Worm (Caenorhabditis elegans): ENCODE measurements around the gene mom-1.

mom-1 gene

ce11 chrX:6248778-6249658 is 43.9 kb upstream of the mom-1 start (continued):
- TF ChIP-seq fos-1 (tag; optimal IDR thresholded peaks at IDR 0.05) (peak; percentile 30), elt-3 (tag; optimal IDR thresholded peaks at IDR 0.05) (no peak), nhr-6 (tag; optimal IDR thresholded peaks at IDR 0.05) (no peak), nhr-25 (tag; optimal IDR thresholded peaks at IDR 0.05) (no peak), ztf-4 (tag; optimal IDR thresholded peaks at IDR 0.05) (no peak), nhr-10 (tag; optimal IDR thresholded peaks at IDR 0.05) (no peak), lin-13 (GFP tag; optimal IDR thresholded peaks at IDR 0.05) (no peak), R02D3.7 (tag; optimal IDR thresholded peaks at IDR 0.05) (no peak), C34F6.9 (tag; optimal IDR thresholded peaks at IDR 0.05) (peak; percentile 54), nhr-77 (tag; optimal IDR thresholded peaks at IDR 0.05) (no peak), sma-3 (GFP tag; optimal IDR thresholded peaks at IDR 0.05) (peak; percentile 53), ama-1 (optimal IDR thresholded peaks at IDR 0.05) (no peak), gmeb-1 (tag; optimal IDR thresholded peaks at IDR 0.05) (no peak), unc-62 (GFP tag; optimal IDR thresholded peaks at IDR 0.05) (no peak), skn-1 (tag; optimal IDR thresholded peaks at IDR 0.05) (no peak)

DNA sequence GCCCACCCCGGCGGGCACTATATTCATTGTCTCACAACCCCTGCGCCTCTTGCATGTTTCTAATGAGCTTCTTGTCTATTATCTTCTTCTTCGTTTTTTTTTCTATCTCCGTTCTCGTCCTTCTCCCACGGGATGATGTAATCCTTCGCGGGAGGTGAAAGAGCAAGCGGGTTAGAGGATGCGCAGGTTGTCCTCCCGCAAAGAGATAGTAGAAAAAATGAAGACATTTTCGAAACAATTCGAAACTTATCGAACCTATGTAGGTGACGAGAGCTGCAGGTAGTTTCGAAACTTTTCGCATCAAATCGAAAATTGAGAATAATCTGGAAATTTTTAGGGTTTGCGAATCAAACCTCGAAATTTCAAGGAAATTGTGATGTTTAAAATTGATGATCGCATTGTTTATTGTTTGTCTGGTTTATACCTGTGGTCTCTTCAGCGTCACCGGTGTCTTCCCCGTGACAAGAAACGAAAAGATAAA is 42.6 kb upstream of the mom-1 start:
- TF ChIP-seq ztf-11 (tag; optimal IDR thresholded peaks at IDR 0.05) (no peak), ceh-82 (tag; optimal IDR thresholded peaks at IDR 0.05) (no peak), nhr-129 (tag; optimal IDR thresholded peaks at IDR 0.05) (peak; percentile 98), sem-4 (tag; optimal IDR thresholded peaks at IDR 0.05) (peak; percentile 75), F13H6.1 (tag; optimal IDR thresholded peaks at IDR 0.05) (peak; percentile 74), alr-1 (tag; optimal IDR thresholded peaks at IDR 0.05) (no peak), aly-2 (tag; optimal IDR thresholded peaks at IDR 0.05) (no peak), C34F6.9 (tag; optimal IDR thresholded peaks at IDR 0.05) (peak; percentile 86), ZK546.5 (tag; optimal IDR thresholded peaks at IDR 0.05) (no peak), crh-2 (tag; optimal IDR thresholded peaks at IDR 0.05) (peak; percentile 42), unc-62 (GFP tag; optimal IDR thresholded peaks at IDR 0.05) (no peak), gmeb-1 (tag; optimal IDR thresholded peaks at IDR 0.05) (peak; percentile 6), sma-9 (GFP tag; optimal IDR thresholded peaks at IDR 0.05) (peak; percentile 87), sma-9 (tag; optimal IDR thresholded peaks at IDR 0.05) (no peak), nhr-77 (tag; optimal IDR thresholded peaks at IDR 0.05) (no peak), ztf-1 (GFP tag; conservative IDR thresholded peaks at IDR 0.05) (no peak), blmp-1 (tag; optimal IDR thresholded peaks at IDR 0.05; ENCODE audit: insufficient read depth) (peak; percentile 1), unc-55 (GFP tag; optimal IDR thresholded peaks at IDR 0.05) (peak; percentile 17), Y55F3AM.14 (GFP tag; optimal IDR thresholded peaks at IDR 0.05) (no peak), dmd-4 (tag; optimal IDR thresholded peaks at IDR 0.05) (no peak), egl-27 (tag; optimal IDR thresholded peaks at IDR 0.05) (peak; percentile 49), skn-1 (tag; optimal IDR thresholded peaks at IDR 0.05) (no peak), elt-3 (tag; optimal IDR thresholded peaks at IDR 0.05) (no peak), ztf-4 (tag; optimal IDR thresholded peaks at IDR 0.05) (no peak), unc-39 (tag; optimal IDR thresholded peaks at IDR 0.05) (no peak), fos-1 (tag; optimal IDR thresholded peaks at IDR 0.05) (peak; percentile 90), mbf-1 (tag; optimal IDR thresholded peaks at IDR 0.05) (no peak), lin-39 (tag; optimal IDR thresholded peaks at IDR 0.05) (no peak), mdl-1 (tag; optimal IDR thresholded peaks at IDR 0.05) (peak; percentile 9 to 28), nhr-11 (tag; optimal IDR thresholded peaks at IDR 0.05) (no peak), nhr-23 (tag; optimal IDR thresholded peaks at IDR 0.05) (no peak), ceh-16 (tag; optimal IDR thresholded peaks at IDR 0.05) (no peak), nhr-21 (tag; optimal IDR thresholded peaks at IDR 0.05) (peak; percentile 66), peb-1 (tag; optimal IDR thresholded peaks at IDR 0.05) (no peak), nhr-25 (tag; optimal IDR thresholded peaks at IDR 0.05) (peak; percentile 4), mab-5 (tag; optimal IDR thresholded peaks at IDR 0.05) (no peak), nhr-237 (tag; optimal IDR thresholded peaks at IDR 0.05) (no peak), sma-3 (GFP tag; optimal IDR thresholded peaks at IDR 0.05) (peak; percentile 70), lin-13 (GFP tag; optimal IDR thresholded peaks at IDR 0.05) (peak; percentile 8), ama-1 (optimal IDR thresholded peaks at IDR 0.05) (peak; percentile 11), lsy-2 (tag; optimal IDR thresholded peaks at IDR 0.05) (peak in 1 of 2 experiments; percentile 32)
